Fruit fly (Drosophila melanogaster): ENCODE data around the gene CG11911.

CG11911 gene

DNA sequence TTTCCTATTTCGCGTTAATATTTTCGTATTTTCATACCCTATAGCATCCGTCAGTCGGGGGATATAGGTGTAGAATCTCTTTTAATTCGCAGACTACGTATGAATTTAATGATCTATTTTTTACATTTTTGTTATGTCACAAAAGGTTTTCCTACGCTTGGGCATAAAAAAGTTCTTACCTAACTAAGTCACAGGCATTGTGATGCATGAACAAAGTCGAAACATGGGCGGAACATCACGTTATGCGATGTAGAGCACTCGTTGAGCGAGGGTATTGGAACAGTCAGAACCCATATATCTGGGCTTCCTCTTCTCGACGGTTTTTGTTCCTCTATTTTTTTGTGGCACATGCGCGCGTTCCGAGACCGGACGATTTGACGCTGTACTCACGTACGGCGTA, 11.9 kb downstream of the CG11911 start (continued):
- TF ChIP-seq CG11504 (tag; optimal IDR thresholded peaks at IDR 0.05) (peak; percentile 31), Hr78 (GFP tag; optimal IDR thresholded peaks at IDR 0.05) (no peak), B-H1 (GFP tag; IDR thresholded peaks at IDR 0.05) (no peak), CG3726 (GFP tag; IDR thresholded peaks at IDR 0.05) (no peak), CG7928 (GFP tag; optimal IDR thresholded peaks at IDR 0.05) (no peak), CG4707 (GFP tag; optimal IDR thresholded peaks at IDR 0.05) (no peak), fd3F (GFP tag; optimal IDR thresholded peaks at IDR 0.05) (no peak), C15 (GFP tag; IDR thresholded peaks at IDR 0.05) (no peak), CG7963 (GFP tag; IDR thresholded peaks at IDR 0.05; ENCODE audit: partially characterized antibody) (no peak), CG2120 (GFP tag; optimal IDR thresholded peaks at IDR 0.05) (peak; percentile 40), Hmx (GFP tag; optimal IDR thresholded peaks at IDR 0.05) (no peak), nmo (GFP tag; optimal IDR thresholded peaks at IDR 0.05) (no peak), CG9797 (GFP tag; optimal IDR thresholded peaks at IDR 0.05) (no peak), ken (GFP tag; IDR thresholded peaks at IDR 0.05) (no peak), Dip2 (GFP tag; IDR thresholded peaks at IDR 0.05) (no peak), MBD-R2 (GFP tag; IDR thresholded peaks at IDR 0.05) (0 out of 2 replicates have a peak, but pooled peaks have one; percentile 7), pfk (GFP tag; optimal IDR thresholded peaks at IDR 0.05) (no peak), CG8944 (GFP tag; optimal IDR thresholded peaks at IDR 0.05) (no peak), Oaz (GFP tag; IDR thresholded peaks at IDR 0.05) (no peak), Sox102F (GFP tag; optimal IDR thresholded peaks at IDR 0.05) (peak; percentile 35), grau (tag; optimal IDR thresholded peaks at IDR 0.05) (peak; percentile 23), NFAT (GFP tag; IDR thresholded peaks at IDR 0.05) (no peak), CG11560 (tag; IDR thresholded peaks at IDR 0.05) (no peak), Fer2 (tag; optimal IDR thresholded peaks at IDR 0.05) (no peak), D19B (GFP tag; optimal IDR thresholded peaks at IDR 0.05) (peak; percentile 89), dm (GFP tag; optimal IDR thresholded peaks at IDR 0.05) (no peak), CG2875 (GFP tag; optimal IDR thresholded peaks at IDR 0.05) (no peak), CG4730 (GFP tag; IDR thresholded peaks at IDR 0.05) (no peak), CG6272 (GFP tag; IDR thresholded peaks at IDR 0.05) (0 out of 2 replicates have a peak, but pooled peaks have one; percentile 13), tna (GFP tag; IDR thresholded peaks at IDR 0.05; ENCODE audit: partially characterized antibody) (no peak), ind (GFP tag; optimal IDR thresholded peaks at IDR 0.05) (peak; percentile 13), bigmax (GFP tag; optimal IDR thresholded peaks at IDR 0.05) (no peak), E2f1 (GFP tag; IDR thresholded peaks at IDR 0.05) (peak; percentile 10; the same call in 1 of the 2 replicates)

dm6 chr2L:308194-308706, 12.8 kb downstream of the CG11911 start:
- TF ChIP-seq sens (GFP tag) (peak; percentile 3), CG7556 (GFP tag; optimal IDR thresholded peaks at IDR 0.05) (no peak), gsb-n (tag; optimal IDR thresholded peaks at IDR 0.05) (no peak), org-1 (GFP tag; optimal IDR thresholded peaks at IDR 0.05) (no peak), abd-A (tag; optimal IDR thresholded peaks at IDR 0.05) (peak; percentile 27), CG12769 (tag; optimal IDR thresholded peaks at IDR 0.05) (peak; percentile 71), CG15696 (tag; optimal IDR thresholded peaks at IDR 0.05) (no peak), sd (tag; optimal IDR thresholded peaks at IDR 0.05) (peak; percentile 69), caup (GFP tag; optimal IDR thresholded peaks at IDR 0.05; ENCODE audit: severe bottlenecking) (no peak), gcm2 (GFP tag; optimal IDR thresholded peaks at IDR 0.05) (no peak), hth (optimal IDR thresholded peaks at IDR 0.05) (no peak), Lhr (GFP tag; optimal IDR thresholded peaks at IDR 0.05) (no peak), sr (GFP tag; IDR thresholded peaks at IDR 0.05) (peak; percentile 56; the same call in 1 of the 3 replicates), pho (GFP tag; optimal IDR thresholded peaks at IDR 0.05) (no peak), fd64A (GFP tag; optimal IDR thresholded peaks at IDR 0.05) (peak; percentile 43), CG11696 (GFP tag; IDR thresholded peaks at IDR 0.05) (no peak), kah (GFP tag; optimal IDR thresholded peaks at IDR 0.05) (peak; percentile 69), aop (GFP tag; IDR thresholded peaks at IDR 0.05) (no peak), run (tag; optimal IDR thresholded peaks at IDR 0.05) (peak; percentile 17)
